Worm (Caenorhabditis elegans): ENCODE measurements around the gene acn-1.

DNA sequence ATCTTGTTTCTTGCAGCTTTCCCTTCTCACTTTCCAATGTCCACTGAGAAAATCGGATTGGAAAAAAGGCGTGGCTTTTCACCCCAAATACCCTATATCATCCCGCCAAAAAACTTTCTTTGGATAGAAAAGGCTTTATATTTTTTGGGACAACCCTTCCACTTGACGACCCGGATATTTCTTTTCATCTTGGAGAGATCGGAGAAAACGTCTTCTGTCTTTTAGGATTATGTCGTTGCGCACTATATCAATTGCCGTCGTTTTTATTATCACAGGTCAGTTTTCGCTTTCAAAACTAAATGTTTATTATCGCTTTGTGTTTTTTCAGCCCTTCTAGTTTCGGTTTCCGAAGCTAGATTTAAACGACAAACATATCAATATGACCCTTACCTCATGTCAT is 53.0 kb downstream of the acn-1 start, which contains the start of gene Y64H9A.2:
- TF ChIP-seq ceh-82 (tag; optimal IDR thresholded peaks at IDR 0.05) (no peak), efl-1 (optimal IDR thresholded peaks at IDR 0.05) (no peak), efl-1 (GFP tag; optimal IDR thresholded peaks at IDR 0.05 in 1 of 2) (no peak), lin-39 (tag; optimal IDR thresholded peaks at IDR 0.05) (no peak), isw-1 (GFP tag; IDR thresholded peaks at IDR 0.05) (no peak), jun-1 (tag; optimal IDR thresholded peaks at IDR 0.05) (no peak), unc-30 (tag; optimal IDR thresholded peaks at IDR 0.05) (no peak), nhr-20 (tag; optimal IDR thresholded peaks at IDR 0.05) (no peak), nhr-12 (tag; optimal IDR thresholded peaks at IDR 0.05) (no peak), aha-1 (tag; optimal IDR thresholded peaks at IDR 0.05) (no peak)

All from whole organism, L1 larva.